Fruit fly (Drosophila melanogaster): ENCODE measurements around the gene CG13607.

DNA sequence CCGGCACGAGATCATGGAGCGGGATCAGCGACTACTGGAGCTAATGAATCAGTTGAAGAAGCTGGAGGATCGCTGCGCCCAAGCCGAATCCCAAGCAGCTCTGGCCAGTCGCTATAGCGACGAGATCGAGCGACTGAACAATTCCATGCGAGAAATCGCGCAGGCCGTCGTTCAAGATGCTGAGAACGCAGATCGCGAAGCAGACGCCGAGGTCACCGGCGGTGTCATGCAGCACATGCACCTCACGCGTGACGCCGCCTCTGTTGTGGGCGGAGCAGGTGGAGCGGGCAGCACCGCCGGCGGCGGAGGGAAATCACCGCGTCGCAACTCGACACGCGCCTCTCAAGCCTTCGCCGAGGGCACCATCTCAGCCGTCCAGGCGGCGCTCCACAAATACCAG lies 5.5 kb upstream of the CG13607 start:
- TF ChIP-seq psq (optimal IDR thresholded peaks at IDR 0.05) (no peak), Sin3A (optimal IDR thresholded peaks at IDR 0.05) (no peak), Myc (optimal IDR thresholded peaks at IDR 0.05) (no peak), insv (optimal IDR thresholded peaks at IDR 0.05) (no peak)

Data from Kc167 (cell line).